Fruit fly (Drosophila melanogaster): Measurements from ENCODE around the gene RpS19b.

Gene RpS19b

dm6 chr3R:23890886-23891285, 42.4 kb downstream of the RpS19b start, which contains the start of gene TfIIA-S (continued):
- TF ChIP-seq Fer1 (GFP tag; optimal IDR thresholded peaks at IDR 0.05) = peak; percentile 82
- peak; percentile 88 for TF ChIP-seq vfl (GFP tag; optimal IDR thresholded peaks at IDR 0.05)
- TF ChIP-seq abd-A (tag; optimal IDR thresholded peaks at IDR 0.05) = no peak
- peak; percentile 68 for TF ChIP-seq slou (GFP tag; optimal IDR thresholded peaks at IDR 0.05)
- peak; percentile 67 for TF ChIP-seq ash1 (GFP tag; optimal IDR thresholded peaks at IDR 0.05)
- no peak for TF ChIP-seq CG10959 (GFP tag; IDR thresholded peaks at IDR 0.05)
- TF ChIP-seq lov (optimal IDR thresholded peaks at IDR 0.05) = no peak
- no peak for TF ChIP-seq lov (GFP tag; IDR thresholded peaks at IDR 0.05)
- TF ChIP-seq CG1832 (GFP tag; optimal IDR thresholded peaks at IDR 0.05) = no peak
- TF ChIP-seq sd (tag; optimal IDR thresholded peaks at IDR 0.05) = no peak
- TF ChIP-seq Nf-YC (tag; optimal IDR thresholded peaks at IDR 0.05) = peak; percentile 56
- TF ChIP-seq B-H1 (GFP tag; IDR thresholded peaks at IDR 0.05) = no peak
- TF ChIP-seq Deaf1 (tag; optimal IDR thresholded peaks at IDR 0.05) = no peak
- TF ChIP-seq CG7271 (tag; optimal IDR thresholded peaks at IDR 0.05) = no peak
- no peak for TF ChIP-seq Hand (GFP tag; optimal IDR thresholded peaks at IDR 0.05)
- peak; percentile 65 for TF ChIP-seq az2 (GFP tag; optimal IDR thresholded peaks at IDR 0.05)
- peak; percentile 75 for TF ChIP-seq mirr (GFP tag; optimal IDR thresholded peaks at IDR 0.05)
- no peak for TF ChIP-seq bowl (GFP tag; IDR thresholded peaks at IDR 0.05)
- TF ChIP-seq CG17359 (tag; optimal IDR thresholded peaks at IDR 0.05) = peak; percentile 63
- TF ChIP-seq B-H2 (GFP tag; optimal IDR thresholded peaks at IDR 0.05) = peak; percentile 93
- TF ChIP-seq CG7987 (GFP tag; optimal IDR thresholded peaks at IDR 0.05) = peak; percentile 83
- no peak for TF ChIP-seq CG31441 (GFP tag; IDR thresholded peaks at IDR 0.05)
- no peak for TF ChIP-seq CG16779 (GFP tag; IDR thresholded peaks at IDR 0.05)
- peak; percentile 86 for TF ChIP-seq CG7786 (GFP tag; optimal IDR thresholded peaks at IDR 0.05)
- no peak for TF ChIP-seq CG6791 (GFP tag; IDR thresholded peaks at IDR 0.05; ENCODE audit: partially characterized antibody)
- peak; percentile 85 for TF ChIP-seq Dp (GFP tag; optimal IDR thresholded peaks at IDR 0.05)
- no peak for TF ChIP-seq Neu2 (GFP tag; optimal IDR thresholded peaks at IDR 0.05; ENCODE audit: borderline replicate concordance)
- peak; percentile 88 for TF ChIP-seq Dip3 (GFP tag; optimal IDR thresholded peaks at IDR 0.05)
- no peak for TF ChIP-seq tgo (GFP tag; IDR thresholded peaks at IDR 0.05)
- peak; percentile 71 for TF ChIP-seq HHEX (GFP tag; optimal IDR thresholded peaks at IDR 0.05)
- peak; percentile 94 for TF ChIP-seq CG4617 (GFP tag; optimal IDR thresholded peaks at IDR 0.05; ENCODE audit: borderline replicate concordance)
- peak; percentile 74 for TF ChIP-seq Bteb2 (GFP tag; optimal IDR thresholded peaks at IDR 0.05)
- peak; percentile 80 for TF ChIP-seq CG30403 (GFP tag; optimal IDR thresholded peaks at IDR 0.05)
- TF ChIP-seq row (GFP tag; IDR thresholded peaks at IDR 0.05) = no peak
- TF ChIP-seq pzg (GFP tag; optimal IDR thresholded peaks at IDR 0.05) = peak; percentile 99
- TF ChIP-seq crc (GFP tag; optimal IDR thresholded peaks at IDR 0.05) = peak; percentile 9
- no peak for TF ChIP-seq gce (GFP tag; IDR thresholded peaks at IDR 0.05)
- no peak for TF ChIP-seq CG10462 (GFP tag; optimal IDR thresholded peaks at IDR 0.05)
- TF ChIP-seq CG11085 (GFP tag; IDR thresholded peaks at IDR 0.05) = no peak
- TF ChIP-seq CG10321 (GFP tag; IDR thresholded peaks at IDR 0.05) = no peak
- TF ChIP-seq CG14050 (GFP tag; IDR thresholded peaks at IDR 0.05) = no peak
- no peak for TF ChIP-seq Nf-YA (GFP tag; IDR thresholded peaks at IDR 0.05)
- no peak for TF ChIP-seq ham (GFP tag; IDR thresholded peaks at IDR 0.05)
- peak; percentile 82 for TF ChIP-seq Chrac-16 (GFP tag; optimal IDR thresholded peaks at IDR 0.05)
- no peak for TF ChIP-seq E2f2 (GFP tag; IDR thresholded peaks at IDR 0.05)
- no peak for TF ChIP-seq CG6813 (GFP tag; optimal IDR thresholded peaks at IDR 0.05)
- TF ChIP-seq Hr3 (GFP tag; optimal IDR thresholded peaks at IDR 0.05) = peak; percentile 69
- peak; percentile 42 for TF ChIP-seq CG6765 (GFP tag; optimal IDR thresholded peaks at IDR 0.05)
- TF ChIP-seq CG31388 (GFP tag; optimal IDR thresholded peaks at IDR 0.05) = peak; percentile 55
- TF ChIP-seq wdn (GFP tag; IDR thresholded peaks at IDR 0.05) = no peak
- TF ChIP-seq Jarid2 (GFP tag; optimal IDR thresholded peaks at IDR 0.05) = peak; percentile 60
- peak; percentile 84 for TF ChIP-seq CG18599 (GFP tag; optimal IDR thresholded peaks at IDR 0.05)
